Worm (Caenorhabditis elegans): ENCODE data around the gene gar-2.

ce11 chrIII:6268061-6268460 lies 41.1 kb upstream of the gar-2 start, which contains the start of gene srg-7:
- TF ChIP-seq ama-1 (optimal IDR thresholded peaks at IDR 0.05), result no peak
- no peak for TF ChIP-seq tbx-11 (GFP tag; IDR thresholded peaks at IDR 0.05)
- no peak for TF ChIP-seq hnd-1 (tag; optimal IDR thresholded peaks at IDR 0.05)
- TF ChIP-seq tbx-37 (GFP tag; conservative IDR thresholded peaks at IDR 0.05), result no peak
- TF ChIP-seq pes-1 (GFP tag; IDR thresholded peaks at IDR 0.05), result no peak
- no peak for TF ChIP-seq F13C5.2 (tag; optimal IDR thresholded peaks at IDR 0.05)
- no peak for TF ChIP-seq scrt-1 (GFP tag; IDR thresholded peaks at IDR 0.05)
- no peak for TF ChIP-seq hmg-4 (GFP tag; optimal IDR thresholded peaks at IDR 0.05)
- TF ChIP-seq B0310.2 (tag; optimal IDR thresholded peaks at IDR 0.05), result no peak
- no peak for TF ChIP-seq flt-1 (GFP tag; IDR thresholded peaks at IDR 0.05)
- no peak for TF ChIP-seq sea-1 (GFP tag; conservative IDR thresholded peaks at IDR 0.05)
- TF ChIP-seq ceh-36 (tag; optimal IDR thresholded peaks at IDR 0.05), result no peak
- TF ChIP-seq tra-4 (tag; optimal IDR thresholded peaks at IDR 0.05), result no peak
- no peak for TF ChIP-seq ets-7 (tag; optimal IDR thresholded peaks at IDR 0.05)

Data from whole organism, early embryonic.